Fruit fly (Drosophila melanogaster) S2 (cell line): Measurements from ENCODE around the gene CG11345.

Experiments
- CG8478 ChIP-seq: fragments of >200 bp; optimal IDR thresholded peaks from 2 replicates; lab custom pipeline; 2018
- CTCF ChIP-seq, 2 experiments: fragments of >200 bp; optimal IDR thresholded peaks; 2 replicates each; lab custom pipeline; 2018

DNA sequence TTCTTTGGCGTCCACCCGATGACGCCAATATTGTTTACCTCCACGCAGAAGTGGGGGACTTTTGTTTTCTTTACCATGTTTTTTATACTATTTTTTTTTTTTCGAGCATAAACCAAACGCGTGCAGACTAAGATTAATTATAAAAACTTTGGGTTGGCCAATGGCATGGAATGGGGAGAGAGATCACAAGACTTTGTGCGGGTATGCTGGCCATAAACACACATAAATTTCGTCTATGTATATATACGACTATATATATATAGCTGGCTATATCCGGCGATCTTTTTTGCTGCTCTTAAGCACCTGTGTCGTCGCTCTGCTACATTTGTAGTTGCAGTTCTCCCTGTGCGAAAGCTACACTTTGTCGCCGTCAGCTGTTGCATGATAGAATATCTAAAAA, 46.0 kb downstream of the CG11345 start:
- TF ChIP-seq CG8478 (lab: Kevin White, UChicago) (no peak), CTCF (optimal IDR thresholded peaks at IDR 0.05; lab: Kevin White, UChicago) (no peak)
